Fruit fly (Drosophila melanogaster) whole organism, embryonic: ENCODE data around the gene Spt7.
A peak's percentile ranks its signal among the peaks of the same experiment; 100 is the strongest.

Source experiments
- Antp ChIP-seq: fragments of 200-800 bp; sonication (Bioruptor generic); optimal IDR thresholded peaks from 3 replicates; lab custom pipeline; 2016; ENCODE audit warnings: missing biosample characterization, missing genetic modification characterization
- Blimp-1 ChIP-seq: fragments of 200-800 bp; sonication (Bioruptor generic); optimal IDR thresholded peaks from 3 replicates; lab custom pipeline; 2018; ENCODE audit warnings: missing biosample characterization, missing genetic modification characterization, mild to moderate bottlenecking, moderate library complexity, missing genetic modification reagents
- C15 ChIP-seq: fragments of 200-800 bp; sonication (Bioruptor generic); IDR thresholded peaks from 3 replicates; pipeline ENCODE4 v1.3.6; 2022; ENCODE audit warnings: missing biosample characterization, missing genetic modification characterization
- CG10267 ChIP-seq: fragments of 200-800 bp; sonication (Bioruptor generic); optimal IDR thresholded peaks from 2 replicates; lab custom pipeline; 2018; ENCODE audit warnings: missing biosample characterization, mild to moderate bottlenecking, missing genetic modification characterization, moderate library complexity
- CG10366 ChIP-seq: fragments of 200-800 bp; sonication (Bioruptor generic); IDR thresholded peaks from 2 replicates; pipeline ENCODE4 v1.3.6; 2022; ENCODE audit warnings: missing biosample characterization, missing genetic modification characterization
- CG10431 ChIP-seq: fragments of 200-800 bp; sonication (Bioruptor generic); optimal IDR thresholded peaks from 3 replicates; lab custom pipeline; 2018; ENCODE audit warnings: missing biosample characterization, mild to moderate bottlenecking, missing genetic modification characterization
- CG10462 ChIP-seq: fragments of 200-800 bp; sonication (Bioruptor generic); optimal IDR thresholded peaks from 2 replicates; lab custom pipeline; 2016; ENCODE audit warnings: missing biosample characterization, missing genetic modification characterization
- CG10979 ChIP-seq: fragments of 200-800 bp; sonication (Bioruptor generic); optimal IDR thresholded peaks from 2 replicates; lab custom pipeline; 2018; ENCODE audit warnings: missing biosample characterization, mild to moderate bottlenecking, missing genetic modification characterization, moderate library complexity
- CG11504 ChIP-seq: fragments of 200-800 bp; sonication (Bioruptor generic); optimal IDR thresholded peaks from 3 replicates; lab custom pipeline; 2019; ENCODE audit warnings: missing biosample characterization, mild to moderate bottlenecking, missing genetic modification characterization, moderate library complexity
- CG11696 ChIP-seq: fragments of 200-800 bp; sonication (Bioruptor generic); IDR thresholded peaks from 2 replicates; pipeline ENCODE4 v1.3.6; 2022; ENCODE audit warnings: missing biosample characterization, missing genetic modification characterization
- CG13775 ChIP-seq: fragments of 200-800 bp; sonication (Bioruptor generic); optimal IDR thresholded peaks from 3 replicates; lab custom pipeline; 2017; ENCODE audit warnings: missing biosample characterization, mild to moderate bottlenecking, missing genetic modification characterization
- CG14441 ChIP-seq: fragments of 200-800 bp; sonication (Bioruptor generic); IDR thresholded peaks from 2 replicates; pipeline ENCODE4 v1.3.6; 2022; ENCODE audit warnings: missing biosample characterization, missing genetic modification characterization
- CG31365 ChIP-seq: fragments of 200-800 bp; sonication (Bioruptor generic); optimal IDR thresholded peaks from 2 replicates; lab custom pipeline; 2018; ENCODE audit warnings: missing biosample characterization, mild to moderate bottlenecking, missing genetic modification characterization
- CG3163 ChIP-seq: fragments of 200-800 bp; sonication (Bioruptor generic); optimal IDR thresholded peaks from 3 replicates; lab custom pipeline; 2016; ENCODE audit warnings: missing biosample characterization, missing genetic modification characterization
- CG34224 ChIP-seq: fragments of 200-800 bp; sonication (Bioruptor generic); IDR thresholded peaks from 3 replicates; pipeline ENCODE4 v1.3.6; 2022; ENCODE audit warnings: missing biosample characterization, missing genetic modification characterization; ENCODE audit not compliant: partially characterized antibody
- CG34422 ChIP-seq: fragments of 200-800 bp; sonication (Bioruptor generic); IDR thresholded peaks from 3 replicates; pipeline ENCODE4 v1.3.6; 2022; ENCODE audit warnings: missing biosample characterization, missing genetic modification characterization
- CG3838 ChIP-seq: fragments of 200-800 bp; sonication (Bioruptor generic); optimal IDR thresholded peaks from 3 replicates; lab custom pipeline; 2016; ENCODE audit warnings: missing biosample characterization, missing genetic modification characterization
- CG3847 ChIP-seq: fragments of 200-800 bp; sonication (Bioruptor generic); IDR thresholded peaks from 2 replicates; pipeline ENCODE4 v1.3.6; 2022; ENCODE audit warnings: missing biosample characterization, missing genetic modification characterization
- CG6813 ChIP-seq: fragments of 200-800 bp; sonication (Bioruptor generic); optimal IDR thresholded peaks from 2 replicates; lab custom pipeline; 2017; ENCODE audit warnings: missing biosample characterization, missing genetic modification characterization, mild to moderate bottlenecking, moderate library complexity, missing genetic modification reagents
- CG7556 ChIP-seq: fragments of 200-800 bp; sonication (Bioruptor generic); optimal IDR thresholded peaks from 2 replicates; lab custom pipeline; 2017; ENCODE audit warnings: missing biosample characterization, mild to moderate bottlenecking, missing genetic modification characterization
- CG8388 ChIP-seq: fragments of 200-800 bp; sonication (Bioruptor generic); optimal IDR thresholded peaks from 2 replicates; lab custom pipeline; 2019; ENCODE audit warnings: missing biosample characterization, mild to moderate bottlenecking, missing genetic modification characterization, moderate library complexity
- CG8924 ChIP-seq: fragments of 200-800 bp; optimal IDR thresholded peaks from 3 replicates; lab custom pipeline; 2019; ENCODE audit warnings: missing biosample characterization, mild to moderate bottlenecking, missing genetic modification characterization, moderate library complexity
- Chrac-16 ChIP-seq: fragments of 200-800 bp; sonication (Bioruptor generic); optimal IDR thresholded peaks from 3 replicates; lab custom pipeline; 2016; ENCODE audit warnings: missing biosample characterization, missing genetic modification characterization
- E2f2 ChIP-seq: fragments of 200-800 bp; sonication (Bioruptor generic); IDR thresholded peaks from 2 replicates; pipeline ENCODE4 v1.3.6; 2022; ENCODE audit warnings: missing biosample characterization, missing genetic modification characterization
- ERR ChIP-seq: fragments of 200-800 bp; sonication (Bioruptor generic); optimal IDR thresholded peaks from 2 replicates; lab custom pipeline; 2016; ENCODE audit warnings: missing biosample characterization, missing genetic modification characterization
- Hsf ChIP-seq: fragments of 200-800 bp; sonication (Bioruptor generic); optimal IDR thresholded peaks from 3 replicates; lab custom pipeline; 2016; ENCODE audit warnings: missing biosample characterization, missing genetic modification characterization
- Med ChIP-seq: fragments of 200-800 bp; sonication (Bioruptor generic); peaks from one replicate; lab custom pipeline; 2016; ENCODE audit warnings: missing biosample characterization, missing genetic modification characterization, mild to moderate bottlenecking, inconsistent platforms, moderate library complexity
- Oaz ChIP-seq: fragments of 200-800 bp; sonication (Bioruptor generic); IDR thresholded peaks from 2 replicates; pipeline ENCODE4 v1.3.6; 2022; ENCODE audit warnings: missing biosample characterization, missing genetic modification characterization
- Side ChIP-seq: fragments of 200-800 bp; sonication (Bioruptor generic); optimal IDR thresholded peaks from 2 replicates; lab custom pipeline; 2016; ENCODE audit warnings: missing biosample characterization, missing genetic modification characterization
- Six4 ChIP-seq: fragments of 200-800 bp; sonication (Bioruptor generic); optimal IDR thresholded peaks from 2 replicates; lab custom pipeline; 2016; ENCODE audit warnings: missing biosample characterization, missing genetic modification characterization
- Sox100B ChIP-seq: fragments of 200-800 bp; sonication (Bioruptor generic); optimal IDR thresholded peaks from 3 replicates; lab custom pipeline; 2018; ENCODE audit warnings: missing biosample characterization, mild to moderate bottlenecking, missing genetic modification characterization
- Sry-δ ChIP-seq: fragments of 200-800 bp; sonication (Bioruptor generic); optimal IDR thresholded peaks from 2 replicates; lab custom pipeline; 2016; ENCODE audit warnings: missing biosample characterization, missing genetic modification characterization
- Xbp1 ChIP-seq: fragments of 200-800 bp; sonication (Bioruptor generic); optimal IDR thresholded peaks from 3 replicates; lab custom pipeline; 2016; ENCODE audit warnings: missing biosample characterization, mild to moderate bottlenecking, missing genetic modification characterization
- Xrp1 ChIP-seq: fragments of 200-800 bp; sonication (Bioruptor generic); IDR thresholded peaks from 2 replicates; pipeline ENCODE4 v1.3.6; 2022; ENCODE audit warnings: missing biosample characterization, missing genetic modification characterization
- ato ChIP-seq: fragments of 200-800 bp; sonication (Bioruptor generic); IDR thresholded peaks from 2 replicates; pipeline ENCODE4 v1.3.6; 2022; ENCODE audit warnings: missing biosample characterization, missing genetic modification characterization; ENCODE audit not compliant: partially characterized antibody
- danr ChIP-seq: fragments of 200-800 bp; sonication (Bioruptor generic); IDR thresholded peaks from 2 replicates; pipeline ENCODE4 v1.3.6; 2022; ENCODE audit warnings: missing biosample characterization, missing genetic modification characterization
- emc ChIP-seq: fragments of 200-800 bp; sonication (Bioruptor generic); optimal IDR thresholded peaks from 2 replicates; lab custom pipeline; 2016; ENCODE audit warnings: missing biosample characterization, missing genetic modification characterization
- gsb ChIP-seq: fragments of 200-800 bp; sonication (Bioruptor generic); IDR thresholded peaks from 2 replicates; pipeline ENCODE4 v1.3.6; 2022; ENCODE audit warnings: missing biosample characterization, missing genetic modification characterization
- jing ChIP-seq: fragments of 200-800 bp; sonication (Bioruptor generic); optimal IDR thresholded peaks from 2 replicates; lab custom pipeline; 2018; ENCODE audit warnings: missing biosample characterization, mild to moderate bottlenecking, missing genetic modification characterization
- kah ChIP-seq: fragments of 200-800 bp; sonication (Bioruptor generic); optimal IDR thresholded peaks from 2 replicates; lab custom pipeline; 2018; ENCODE audit warnings: missing biosample characterization, mild to moderate bottlenecking, missing genetic modification characterization
- klu ChIP-seq: fragments of 200-800 bp; sonication (Bioruptor generic); IDR thresholded peaks from 2 replicates; pipeline ENCODE4 v1.3.6; 2022; ENCODE audit warnings: missing biosample characterization, missing genetic modification characterization
- lmd ChIP-seq: fragments of 200-800 bp; sonication (Bioruptor generic); IDR thresholded peaks from 2 replicates; pipeline ENCODE4 v1.3.6; 2022; ENCODE audit warnings: missing biosample characterization, missing genetic modification characterization
- lola ChIP-seq, 3 experiments: fragments of >200 bp in 2 of 3; fragments of 200-800 bp in 1 of 3; sonication (Bioruptor generic) in 1 of 3; optimal IDR thresholded peaks; 2 replicates each; lab custom pipeline; 2017 to 2019; ENCODE audit warnings: missing biosample characterization in 3 of 3, missing genetic modification characterization in 3 of 3, mild to moderate bottlenecking in 1 of 3, moderate library complexity in 1 of 3
- mam ChIP-seq: fragments of 200-800 bp; sonication (Bioruptor generic); optimal IDR thresholded peaks from 3 replicates; lab custom pipeline; 2016; ENCODE audit warnings: missing biosample characterization, missing genetic modification characterization
- nerfin-2 ChIP-seq: fragments of 200-800 bp; sonication (Bioruptor generic); IDR thresholded peaks from 2 replicates; pipeline ENCODE4 v1.3.6; 2022; ENCODE audit warnings: missing biosample characterization, missing genetic modification characterization; ENCODE audit not compliant: partially characterized antibody
- odd ChIP-seq: fragments of 200-800 bp; sonication (Bioruptor generic); optimal IDR thresholded peaks from 2 replicates; lab custom pipeline; 2017; ENCODE audit warnings: missing biosample characterization, mild to moderate bottlenecking, missing genetic modification characterization
- pb ChIP-seq: fragments of 200-800 bp; sonication (Bioruptor generic); optimal IDR thresholded peaks from 3 replicates; lab custom pipeline; 2016; ENCODE audit warnings: missing biosample characterization, missing genetic modification characterization
- pita ChIP-seq: fragments of 200-800 bp; sonication (Bioruptor generic); optimal IDR thresholded peaks from 2 replicates; lab custom pipeline; 2017; ENCODE audit warnings: missing biosample characterization, mild to moderate bottlenecking, missing genetic modification characterization
- pnt ChIP-seq: fragments of 200-800 bp; sonication (Bioruptor generic); optimal IDR thresholded peaks from 3 replicates; lab custom pipeline; 2016; ENCODE audit warnings: missing biosample characterization, missing genetic modification characterization
- ranshi ChIP-seq: fragments of 200-800 bp; sonication (Bioruptor generic); IDR thresholded peaks from 2 replicates; pipeline ENCODE4 v1.3.6; 2022; ENCODE audit warnings: missing biosample characterization, missing genetic modification characterization
- trem ChIP-seq: fragments of 200-800 bp; optimal IDR thresholded peaks from 3 replicates; lab custom pipeline; 2019; ENCODE audit warnings: missing biosample characterization, mild to moderate bottlenecking, missing genetic modification characterization, moderate library complexity
- zen2 ChIP-seq: fragments of 200-800 bp; sonication (Bioruptor generic); IDR thresholded peaks from 3 replicates; pipeline ENCODE4 v1.3.6; 2022; ENCODE audit warnings: missing biosample characterization, missing genetic modification characterization; ENCODE audit not compliant: partially characterized antibody

Gene Spt7

dm6 chrX:17887208-17887627 is 37.0 kb downstream of the Spt7 start, which contains the start of gene mnb (continued):
- TF ChIP-seq pb (GFP tag; lab: Kevin White, UChicago), result no peak
- TF ChIP-seq CG8924 (tag; lab: Kevin White, UChicago), result no peak
- TF ChIP-seq gsb, result no peak
- TF ChIP-seq CG10431 (GFP tag; lab: Kevin White, UChicago), result no peak
- peak; percentile 46 for TF ChIP-seq CG10267 (tag; lab: Kevin White, UChicago)
- peak; percentile 11 for TF ChIP-seq Hsf (GFP tag; lab: Kevin White, UChicago)
- no peak for TF ChIP-seq Xrp1 (GFP tag; lab: Robert Waterston, UW)
- no peak for TF ChIP-seq ranshi (GFP tag; lab: Robert Waterston, UW)
- no peak for TF ChIP-seq CG34422
- peak; percentile 48 for TF ChIP-seq mam (GFP tag; lab: Kevin White, UChicago)
- no peak for TF ChIP-seq CG7556 (GFP tag; lab: Kevin White, UChicago)
- peak; percentile 83 for TF ChIP-seq E2f2 (GFP tag; lab: Robert Waterston, UW)
- peak; percentile 2 for TF ChIP-seq CG3163
- no peak for TF ChIP-seq odd (GFP tag; lab: Kevin White, UChicago)
- TF ChIP-seq pita (GFP tag; lab: Kevin White, UChicago), result peak; percentile 88
- TF ChIP-seq CG3838, result no peak
- no peak for TF ChIP-seq CG10979 (tag; lab: Kevin White, UChicago)
- TF ChIP-seq kah (GFP tag; lab: Kevin White, UChicago), result no peak
- TF ChIP-seq Sry-δ (GFP tag; lab: Kevin White, UChicago), result peak; percentile 96
- no peak for TF ChIP-seq Xbp1 (GFP tag; lab: Kevin White, UChicago)
- peak; percentile 99 for TF ChIP-seq CG34224 (GFP tag; lab: Robert Waterston, UW)
- TF ChIP-seq C15 (GFP tag; lab: Robert Waterston, UW), result no peak
- no peak for TF ChIP-seq CG31365 (tag; lab: Kevin White, UChicago)
- TF ChIP-seq klu, result no peak
- TF ChIP-seq ERR (GFP tag; lab: Kevin White, UChicago), result no peak
- TF ChIP-seq lmd, result no peak
- no peak for TF ChIP-seq CG10462 (GFP tag; lab: Kevin White, UChicago)
- TF ChIP-seq CG10366, result no peak
- no peak for TF ChIP-seq danr
- no peak for TF ChIP-seq Blimp-1 (GFP tag; lab: Kevin White, UChicago)
- TF ChIP-seq Side (GFP tag; lab: Kevin White, UChicago), result no peak
- peak; percentile 99 for TF ChIP-seq ato (GFP tag; lab: Robert Waterston, UW)
- TF ChIP-seq CG11504 (tag; lab: Kevin White, UChicago), result peak; percentile 17
- peak; percentile 46; the same call in 1 of the 2 replicates for TF ChIP-seq CG3847 (GFP tag; lab: Robert Waterston, UW)
- TF ChIP-seq CG13775, result no peak
- no peak for TF ChIP-seq Six4
- no peak for TF ChIP-seq lola (GFP tag; optimal IDR thresholded peaks at IDR 0.05; lab: Kevin White, UChicago)
- no peak for TF ChIP-seq CG8388 (GFP tag; lab: Kevin White, UChicago)
- no peak for TF ChIP-seq Chrac-16
- TF ChIP-seq Sox100B (GFP tag; lab: Kevin White, UChicago), result no peak
- TF ChIP-seq jing (GFP tag; lab: Kevin White, UChicago), result no peak
- TF ChIP-seq trem (tag; lab: Kevin White, UChicago), result peak; percentile 58
- TF ChIP-seq Antp (GFP tag; lab: Kevin White, UChicago), result peak; percentile 11
- TF ChIP-seq pnt (GFP tag; lab: Kevin White, UChicago), result no peak
- peak; percentile 99 for TF ChIP-seq nerfin-2
- peak; percentile 80 for TF ChIP-seq Med (GFP tag; lab: Kevin White, UChicago)
- TF ChIP-seq Oaz (GFP tag; lab: Robert Waterston, UW), result no peak
- TF ChIP-seq CG11696, result no peak
- TF ChIP-seq emc, result no peak
- no peak for TF ChIP-seq CG14441 (GFP tag; lab: Robert Waterston, UW)
- TF ChIP-seq zen2, result peak; percentile 97
- TF ChIP-seq CG6813 (GFP tag; lab: Kevin White, UChicago), result no peak
